Worm (Caenorhabditis elegans): ENCODE measurements around the gene ttr-9.
A peak's percentile ranks its signal among the peaks of the same experiment; 100 is the strongest.

The ttr-9 gene

ce11 chrIV:9534342-9534741 lies 28.2 kb upstream of the ttr-9 start (continued):
- TF ChIP-seq nhr-28 (tag; optimal IDR thresholded peaks at IDR 0.05) (peak; percentile 59), unc-62 (GFP tag; optimal IDR thresholded peaks at IDR 0.05 in 1 of 2) (peak in 1 of 2 experiments; percentile 93), unc-62 (tag; optimal IDR thresholded peaks at IDR 0.05) (no peak), Y105C5A.15 (GFP tag; IDR thresholded peaks at IDR 0.05) (no peak), lin-1 (GFP tag; IDR thresholded peaks at IDR 0.05) (no peak), nhr-77 (tag; optimal IDR thresholded peaks at IDR 0.05) (peak; percentile 21), nhr-42 (GFP tag; IDR thresholded peaks at IDR 0.05) (no peak), F49E8.2 (tag; optimal IDR thresholded peaks at IDR 0.05; ENCODE audit: borderline replicate concordance) (no peak), hif-1 (tag; optimal IDR thresholded peaks at IDR 0.05) (no peak), lin-29 (GFP tag; IDR thresholded peaks at IDR 0.05) (no peak), Y48G9A.11 (GFP tag; IDR thresholded peaks at IDR 0.05) (no peak), zfp-3 (GFP tag; conservative IDR thresholded peaks at IDR 0.05) (no peak), mxl-3 (GFP tag; optimal IDR thresholded peaks at IDR 0.05) (peak; percentile 10), ZK546.5 (tag; optimal IDR thresholded peaks at IDR 0.05) (no peak), rbr-2 (tag; optimal IDR thresholded peaks at IDR 0.05) (no peak), ceh-20 (GFP tag; IDR thresholded peaks at IDR 0.05) (no peak), dmd-6 (GFP tag; IDR thresholded peaks at IDR 0.05) (no peak), daf-16 (GFP tag; optimal IDR thresholded peaks at IDR 0.05) (no peak), daf-16 (tag; optimal IDR thresholded peaks at IDR 0.05) (no peak), D1046.2 (GFP tag; IDR thresholded peaks at IDR 0.05) (no peak), mes-2 (tag; optimal IDR thresholded peaks at IDR 0.05; ENCODE audit: poor library complexity, severe bottlenecking) (no peak), nhr-237 (tag; optimal IDR thresholded peaks at IDR 0.05) (no peak), attf-4 (tag; optimal IDR thresholded peaks at IDR 0.05) (no peak), hlh-30 (tag; optimal IDR thresholded peaks at IDR 0.05; ENCODE audit: insufficient read depth) (peak; percentile 89), daf-19 (GFP tag; conservative IDR thresholded peaks at IDR 0.05) (no peak), hmg-1.1 (GFP tag; IDR thresholded peaks at IDR 0.05) (no peak)

- no peak for TF ChIP-seq aha-1 (tag)
- TF ChIP-seq daf-16 (GFP tag; optimal IDR thresholded peaks at IDR 0.05) = no peak
- TF ChIP-seq daf-16 (tag; optimal IDR thresholded peaks at IDR 0.05) = peak; percentile 20
These were observed 26.9 kb upstream of the ttr-9 start, which contains the start of gene F56H11.2 for ce11 chrIV:9533071-9533470. TSS of gene F56H11.2 (minus strand) at chrIV:9533171.

DNA sequence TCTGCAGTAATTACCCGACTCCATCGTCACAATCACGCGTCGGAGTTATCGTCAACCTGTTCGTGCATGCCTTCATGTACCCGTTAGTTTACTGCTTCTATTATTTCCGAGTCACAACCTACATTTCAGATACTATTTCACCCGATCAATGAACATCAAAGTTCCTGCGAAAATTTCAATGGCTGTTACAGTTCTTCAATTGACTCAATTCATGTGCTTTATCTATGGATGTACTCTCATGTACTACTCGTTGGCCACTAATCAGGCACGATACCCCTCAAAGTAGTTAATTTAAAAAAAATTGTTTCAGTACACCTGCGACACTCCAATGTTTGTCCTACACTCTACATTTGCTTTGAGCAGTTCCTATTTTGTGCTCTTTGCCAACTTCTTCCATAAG lies 24.6 kb upstream of the ttr-9 start:
- peak; percentile 26; the same call in 1 of the 2 replicates for TF ChIP-seq T26A8.4 (GFP tag; IDR thresholded peaks at IDR 0.05)
- peak; percentile 20 for TF ChIP-seq ama-1 (optimal IDR thresholded peaks at IDR 0.05)
- TF ChIP-seq spr-3 (GFP tag; optimal IDR thresholded peaks at IDR 0.05) = peak; percentile 55
- TF ChIP-seq madf-5 (GFP tag; IDR thresholded peaks at IDR 0.05) = no peak
- TF ChIP-seq unc-62 (GFP tag; optimal IDR thresholded peaks at IDR 0.05 in 1 of 2) = peak in 1 of 2 experiments; percentile 39
- no peak for TF ChIP-seq unc-62 (tag; optimal IDR thresholded peaks at IDR 0.05)
- 0 out of 2 replicates have a peak, but pooled peaks have one; percentile 14 for TF ChIP-seq lim-7 (GFP tag; IDR thresholded peaks at IDR 0.05)
- TF ChIP-seq php-3 (GFP tag; IDR thresholded peaks at IDR 0.05) = no peak
- TF ChIP-seq nhr-25 (tag; optimal IDR thresholded peaks at IDR 0.05; ENCODE audit: borderline replicate concordance, insufficient read depth) = peak; percentile 36
- TF ChIP-seq sdz-12 (GFP tag; optimal IDR thresholded peaks at IDR 0.05) = no peak
- no peak for TF ChIP-seq lir-3 (tag; optimal IDR thresholded peaks at IDR 0.05)
- TF ChIP-seq aha-1 (tag) = peak; percentile 97
- TF ChIP-seq Y75B8A.6 (GFP tag; IDR thresholded peaks at IDR 0.05) = no peak
- peak; percentile 35 for TF ChIP-seq mep-1 (tag; optimal IDR thresholded peaks at IDR 0.05)

All from whole organism, L4 larva.